Fruit fly (Drosophila melanogaster): ENCODE data around the gene CG13813.
A peak's percentile ranks its signal among the peaks of the same experiment; 100 is the strongest.

The CG13813 gene

DNA sequence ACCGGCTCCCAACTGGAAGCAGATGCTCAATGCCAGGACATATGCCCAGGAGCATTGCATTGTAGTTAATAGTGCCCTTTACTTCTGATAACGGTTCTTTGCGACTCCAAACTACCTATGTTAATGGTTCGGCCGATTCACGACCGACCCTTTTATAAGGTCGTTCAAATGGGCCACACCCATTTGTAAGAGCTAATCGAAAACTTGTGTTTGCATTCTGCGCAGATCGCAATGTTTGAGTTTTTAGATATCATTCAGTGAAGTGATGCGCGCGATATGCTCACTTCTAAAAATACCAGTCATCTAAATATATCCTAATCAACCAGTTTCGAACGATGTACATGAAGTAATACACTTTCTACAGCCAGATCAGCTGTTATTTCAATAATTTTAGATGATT is 29.9 kb upstream of the CG13813 start, which contains the start of gene obst-F:
obst-F (minus strand) TSS at position 101 of the 400 bp plus-strand sequence.
- TF ChIP-seq danr (GFP tag; IDR thresholded peaks at IDR 0.05) (no peak), CG18599 (GFP tag; optimal IDR thresholded peaks at IDR 0.05) (no peak), lab (GFP tag; optimal IDR thresholded peaks at IDR 0.05) (no peak), mld (GFP tag; IDR thresholded peaks at IDR 0.05; ENCODE audit: partially characterized antibody) (no peak), trem (tag; optimal IDR thresholded peaks at IDR 0.05) (no peak), zen2 (GFP tag; IDR thresholded peaks at IDR 0.05; ENCODE audit: partially characterized antibody) (no peak), Mes4 (GFP tag; optimal IDR thresholded peaks at IDR 0.05) (no peak), CG3838 (GFP tag; optimal IDR thresholded peaks at IDR 0.05) (no peak), pzg (GFP tag; optimal IDR thresholded peaks at IDR 0.05) (no peak), D (optimal IDR thresholded peaks at IDR 0.05) (no peak), D (GFP tag; optimal IDR thresholded peaks at IDR 0.05) (no peak), run (tag; optimal IDR thresholded peaks at IDR 0.05) (no peak), GATAe (GFP tag; conservative IDR thresholded peaks at IDR 0.05) (no peak), MTF-1 (GFP tag; optimal IDR thresholded peaks at IDR 0.05; ENCODE audit: borderline replicate concordance) (no peak), CG17612 (GFP tag; IDR thresholded peaks at IDR 0.05) (no peak), Drgx (GFP tag; IDR thresholded peaks at IDR 0.05) (no peak), MESR4 (GFP tag; optimal IDR thresholded peaks at IDR 0.05) (no peak), Dek (tag; optimal IDR thresholded peaks at IDR 0.05) (no peak), org-1 (GFP tag; optimal IDR thresholded peaks at IDR 0.05) (no peak), Xbp1 (GFP tag; optimal IDR thresholded peaks at IDR 0.05) (no peak), tgo (GFP tag; IDR thresholded peaks at IDR 0.05) (no peak)

DNA sequence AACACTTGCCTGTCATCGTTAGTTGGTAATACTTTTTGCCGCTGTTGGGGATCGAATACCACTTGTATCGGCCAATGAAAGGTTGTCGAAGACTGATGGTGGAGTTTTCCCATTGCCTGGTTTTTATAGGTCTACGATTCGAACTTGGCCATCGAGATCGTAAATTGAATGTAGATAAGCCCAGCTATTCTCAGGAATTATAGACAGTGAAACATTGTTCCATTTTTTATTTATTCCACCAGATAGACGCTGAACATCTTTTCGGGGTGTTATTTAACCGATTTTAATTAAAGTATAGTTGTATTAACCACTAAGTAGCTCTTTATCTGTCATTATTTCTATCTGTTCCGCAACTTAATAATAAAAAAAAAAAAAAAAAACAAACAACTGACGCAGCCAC is 27.9 kb upstream of the CG13813 start, which contains the start of gene CG7298:
CG7298 (minus strand) TSS at position 101 of the 400 bp plus-strand sequence.
- TF ChIP-seq exex (tag; optimal IDR thresholded peaks at IDR 0.05) = peak; percentile 63
- peak; percentile 30 for TF ChIP-seq pfk (GFP tag; optimal IDR thresholded peaks at IDR 0.05)
- TF ChIP-seq slp2 (GFP tag; optimal IDR thresholded peaks at IDR 0.05) = no peak

DNA sequence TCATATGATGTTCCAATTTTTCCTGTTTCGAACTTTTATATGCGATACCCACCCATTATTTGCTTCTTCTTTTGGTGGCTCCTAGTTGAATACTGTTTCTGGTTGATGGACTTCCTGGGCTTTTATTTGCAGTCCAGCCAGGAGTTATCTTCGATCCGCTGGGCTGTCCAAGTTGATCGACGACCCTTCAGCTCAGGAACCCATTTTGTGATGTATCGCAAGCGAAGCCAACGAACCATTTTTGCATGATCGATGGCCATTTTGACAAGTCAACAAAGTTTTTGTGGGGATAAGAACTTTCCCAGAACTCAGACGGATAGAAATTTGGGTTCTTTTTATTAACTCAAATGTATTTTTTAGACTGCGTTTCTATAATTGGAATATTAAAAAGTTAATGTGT is 25.5 kb upstream of the CG13813 start, which contains the start of gene CG7290:
CG7290 (minus strand) TSS at position 101 of the 400 bp plus-strand sequence.
- no peak for TF ChIP-seq CG16813 (GFP tag; IDR thresholded peaks at IDR 0.05; ENCODE audit: partially characterized antibody)
- no peak for TF ChIP-seq dimm (GFP tag; IDR thresholded peaks at IDR 0.05)
- TF ChIP-seq cato (GFP tag; optimal IDR thresholded peaks at IDR 0.05; ENCODE audit: borderline replicate concordance) = no peak
- TF ChIP-seq NC2β (GFP tag; optimal IDR thresholded peaks at IDR 0.05) = no peak
- TF ChIP-seq PHDP (tag; optimal IDR thresholded peaks at IDR 0.05) = no peak
- no peak for TF ChIP-seq Blimp-1 (GFP tag; optimal IDR thresholded peaks at IDR 0.05)
- TF ChIP-seq sob (GFP tag; IDR thresholded peaks at IDR 0.05) = no peak
- peak; percentile 11 for TF ChIP-seq lab (GFP tag; optimal IDR thresholded peaks at IDR 0.05)

DNA sequence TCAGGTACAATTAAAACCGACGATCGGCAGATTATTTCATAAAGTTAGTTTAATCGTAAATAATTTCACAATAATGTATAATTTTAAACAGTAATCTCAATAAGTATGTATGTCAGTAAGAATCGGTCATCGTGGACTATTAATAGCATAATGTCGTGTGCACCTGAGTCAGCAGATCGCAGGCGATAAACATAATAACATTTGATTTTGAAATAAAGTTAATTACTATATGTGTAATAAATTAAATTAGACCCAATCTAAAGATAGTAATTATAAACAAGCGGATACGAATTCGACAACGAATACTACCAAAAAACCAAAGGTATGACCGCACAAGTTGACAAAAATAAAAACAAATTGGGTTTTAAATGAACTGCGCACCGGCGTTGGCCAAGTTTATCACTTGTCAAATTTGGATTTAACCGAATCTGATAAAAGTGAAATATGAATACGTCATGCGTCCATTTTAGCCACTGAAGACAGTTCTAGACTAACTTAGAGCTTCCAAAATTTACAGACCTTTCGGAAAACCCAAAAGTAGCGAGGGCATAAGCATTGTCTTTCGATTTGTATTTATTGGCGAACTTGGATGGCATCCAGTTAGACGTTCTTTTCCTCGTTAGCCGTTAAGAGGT is 24.4 kb upstream of the CG13813 start, which contains the start of gene CG6996:
CG6996 (plus strand) TSS at position 585 of the 635 bp plus-strand sequence.
- TF ChIP-seq Dref (GFP tag; IDR thresholded peaks at IDR 0.05) = no peak
- no peak for TF ChIP-seq HmgD (GFP tag; optimal IDR thresholded peaks at IDR 0.05)
- TF ChIP-seq CG33213 (GFP tag; optimal IDR thresholded peaks at IDR 0.05) = no peak
- TF ChIP-seq CG10959 (GFP tag; IDR thresholded peaks at IDR 0.05) = no peak
- TF ChIP-seq Mrtf (GFP tag; IDR thresholded peaks at IDR 0.05) = no peak
- TF ChIP-seq gro (GFP tag; optimal IDR thresholded peaks at IDR 0.05) = no peak
- peak; percentile 20 for TF ChIP-seq grn (GFP tag; optimal IDR thresholded peaks at IDR 0.05)
- no peak for TF ChIP-seq tio (GFP tag; optimal IDR thresholded peaks at IDR 0.05)
- TF ChIP-seq nerfin-2 (GFP tag; IDR thresholded peaks at IDR 0.05; ENCODE audit: partially characterized antibody) = no peak
- no peak for TF ChIP-seq lbe (GFP tag; optimal IDR thresholded peaks at IDR 0.05)
- peak; percentile 11 for TF ChIP-seq sens (GFP tag)
- no peak for TF ChIP-seq NfI (GFP tag; optimal IDR thresholded peaks at IDR 0.05)
- TF ChIP-seq inv (GFP tag; IDR thresholded peaks at IDR 0.05; ENCODE audit: partially characterized antibody) = no peak
- no peak for TF ChIP-seq CG12299 (tag; optimal IDR thresholded peaks at IDR 0.05)
- no peak for TF ChIP-seq Dfd (GFP tag; optimal IDR thresholded peaks at IDR 0.05)
- TF ChIP-seq CkIIα-i1 (GFP tag; IDR thresholded peaks at IDR 0.05) = no peak
